Worm (Caenorhabditis elegans) whole organism, L4 larva: ENCODE measurements around the gene Y69H2.17.
A peak's percentile ranks its signal among the peaks of the same experiment; 100 is the strongest.

Experiments
- D1046.2 ChIP-seq: fragments of 200-800 bp; sonication (Bioruptor generic); IDR thresholded peaks from 2 replicates; pipeline ENCODE4 v1.3.6; 2022; ENCODE audit warnings: missing genetic modification characterization, missing compliant biosample characterization
- F10B5.3 ChIP-seq: sonication (generic microtip); optimal IDR thresholded peaks from 2 replicates; lab custom pipeline; 2016; ENCODE audit warnings: mild to moderate bottlenecking, missing genetic modification characterization, missing compliant biosample characterization
- F26F4.8 ChIP-seq: fragments of 200-800 bp; sonication (Bioruptor generic); conservative IDR thresholded peaks from 2 replicates; pipeline ENCODE4 v1.3.6; 2022; ENCODE audit warnings: missing genetic modification characterization, missing compliant biosample characterization
- F37D6.2 ChIP-seq: sonication (generic microtip); optimal IDR thresholded peaks from 2 replicates; lab custom pipeline; 2016; ENCODE audit warnings: mild to moderate bottlenecking, missing genetic modification characterization, missing compliant biosample characterization
- F44E2.7 ChIP-seq: fragments of 200-800 bp; sonication (Bioruptor generic); IDR thresholded peaks from 2 replicates; pipeline ENCODE4 v2.1.2; 2022; ENCODE audit warnings: missing genetic modification characterization, missing compliant biosample characterization
- T20F7.1 ChIP-seq: fragments of 200-800 bp; sonication (Bioruptor generic); optimal IDR thresholded peaks from 2 replicates; lab custom pipeline; 2018; ENCODE audit warnings: mild to moderate bottlenecking, missing genetic modification characterization, missing compliant biosample characterization
- aha-1 ChIP-seq: fragments of 150-350 bp; peaks from one replicate; lab custom pipeline; 2014; ENCODE audit warnings: missing biosample characterization, missing genetic modification characterization
- arid-1 ChIP-seq: fragments of 200-800 bp; sonication (Bioruptor generic); conservative IDR thresholded peaks from 2 replicates; pipeline ENCODE4 v1.3.6; 2022; ENCODE audit warnings: missing genetic modification reagents, missing genetic modification characterization, missing compliant biosample characterization
- ceh-28 ChIP-seq: fragments of 150-350 bp; optimal IDR thresholded peaks from 2 replicates; lab custom pipeline; 2014; ENCODE audit warnings: missing biosample characterization, missing genetic modification reagents, missing genetic modification characterization
- ceh-44 ChIP-seq: fragments of 200-800 bp; sonication (Bioruptor generic); IDR thresholded peaks from 2 replicates; pipeline ENCODE4 v1.3.6; 2022; ENCODE audit warnings: missing genetic modification reagents, missing genetic modification characterization, missing compliant biosample characterization
- ceh-82 ChIP-seq: sonication (generic microtip); optimal IDR thresholded peaks from 2 replicates; lab custom pipeline; 2017; ENCODE audit warnings: missing biosample characterization, missing genetic modification characterization
- daf-12 ChIP-seq: fragments of 150-350 bp; optimal IDR thresholded peaks from 2 replicates; lab custom pipeline; 2014; ENCODE audit warnings: missing biosample characterization, missing genetic modification reagents, missing genetic modification characterization
- daf-16 ChIP-seq, 3 experiments: sonication (generic microtip); optimal IDR thresholded peaks; 2 replicates each; lab custom pipeline; 2016 to 2017; ENCODE audit warnings: missing genetic modification characterization in 3 of 3, missing genetic modification reagents in 3 of 3, mild to moderate bottlenecking in 2 of 3, missing compliant biosample characterization in 2 of 3, missing biosample characterization in 1 of 3, moderate library complexity in 1 of 3
- daf-19 ChIP-seq: fragments of 200-800 bp; sonication (Bioruptor generic); conservative IDR thresholded peaks from 2 replicates; pipeline ENCODE4 v1.3.6; 2022; ENCODE audit warnings: missing genetic modification characterization, missing compliant biosample characterization
- dmd-6 ChIP-seq: fragments of 200-800 bp; sonication (Bioruptor generic); IDR thresholded peaks from 2 replicates; pipeline ENCODE4 v1.3.6; 2022; ENCODE audit warnings: missing genetic modification reagents, missing genetic modification characterization, missing compliant biosample characterization
- dmd-8 ChIP-seq: fragments of 200-800 bp; sonication (Bioruptor generic); IDR thresholded peaks from 2 replicates; pipeline ENCODE4 v1.3.6; 2022; ENCODE audit warnings: missing genetic modification characterization, missing compliant biosample characterization
- dpl-1 ChIP-seq: fragments of 150-350 bp; optimal IDR thresholded peaks from 2 replicates; lab custom pipeline; 2014; ENCODE audit warnings: missing biosample characterization, missing genetic modification reagents, missing genetic modification characterization
- duxl-1 ChIP-seq: sonication (generic microtip); optimal IDR thresholded peaks from 2 replicates; lab custom pipeline; 2016; ENCODE audit warnings: mild to moderate bottlenecking, missing genetic modification characterization, moderate library complexity, missing compliant biosample characterization; ENCODE audit not compliant: poor library complexity
- hif-1 ChIP-seq, 2 experiments: sonication (generic microtip); optimal IDR thresholded peaks; 2 replicates each; lab custom pipeline; 2016 to 2017; ENCODE audit warnings: missing compliant biosample characterization in 2 of 2, missing genetic modification characterization in 2 of 2, missing genetic modification reagents in 2 of 2, missing genotype in 2 of 2, mild to moderate bottlenecking in 1 of 2
- hlh-30 ChIP-seq: sonication (generic microtip); optimal IDR thresholded peaks from 2 replicates; lab custom pipeline; 2017; ENCODE audit warnings: antibody characterized with exemption, mild to moderate bottlenecking, missing genetic modification characterization, missing compliant biosample characterization; ENCODE audit not compliant: insufficient read depth
- lim-7 ChIP-seq: fragments of 200-800 bp; sonication (Bioruptor generic); IDR thresholded peaks from 2 replicates; pipeline ENCODE4 v1.3.6; 2022; ENCODE audit warnings: missing genetic modification characterization, missing compliant biosample characterization
- lin-15B ChIP-seq: fragments of 150-350 bp; sonication (generic microtip); optimal IDR thresholded peaks from 3 replicates; lab custom pipeline; 2014; ENCODE audit warnings: missing biosample characterization, missing genetic modification characterization
- lin-29 ChIP-seq: fragments of 200-800 bp; sonication (Bioruptor generic); IDR thresholded peaks from 2 replicates; pipeline ENCODE4 v1.3.6; 2022; ENCODE audit warnings: missing genetic modification reagents, missing genetic modification characterization, missing compliant biosample characterization
- lin-38 ChIP-seq: fragments of 200-800 bp; sonication (Bioruptor generic); IDR thresholded peaks from 2 replicates; pipeline ENCODE4 v1.3.6; 2022; ENCODE audit warnings: missing genetic modification reagents, missing genetic modification characterization, missing compliant biosample characterization
- madf-5 ChIP-seq, 2 experiments: fragments of 200-800 bp; sonication (Bioruptor generic); IDR thresholded peaks; 2 replicates each; pipeline ENCODE4 v1.3.6; 2022; ENCODE audit warnings: missing compliant biosample characterization in 2 of 2, missing genetic modification characterization in 2 of 2
- mdl-1 ChIP-seq, 2 experiments: fragments of 150-350 bp in 1 of 2; sonication (generic microtip) in 1 of 2; optimal IDR thresholded peaks; 2 replicates each; lab custom pipeline; 2014 to 2017; ENCODE audit warnings: missing biosample characterization in 2 of 2, missing genetic modification characterization in 2 of 2
- nhr-11 ChIP-seq: fragments of 150-350 bp; optimal IDR thresholded peaks from 2 replicates; lab custom pipeline; 2014; ENCODE audit warnings: missing biosample characterization, missing genetic modification characterization
- nhr-25 ChIP-seq: sonication (generic microtip); optimal IDR thresholded peaks from 2 replicates; lab custom pipeline; 2017; ENCODE audit warnings: missing genetic modification characterization, mild to moderate bottlenecking, missing compliant biosample characterization, antibody characterized with exemption, moderate library complexity, borderline replicate concordance; ENCODE audit not compliant: insufficient read depth
- nhr-28 ChIP-seq: fragments of 150-350 bp; optimal IDR thresholded peaks from 2 replicates; lab custom pipeline; 2014; ENCODE audit warnings: missing biosample characterization, missing genetic modification characterization
- saeg-2 ChIP-seq: fragments of 200-800 bp; sonication (Bioruptor generic); IDR thresholded peaks from 2 replicates; pipeline ENCODE4 v1.3.6; 2022; ENCODE audit warnings: missing genetic modification reagents, missing genetic modification characterization, missing compliant biosample characterization
- spr-3 ChIP-seq: fragments of 200-800 bp; sonication (Bioruptor generic); optimal IDR thresholded peaks from 2 replicates; lab custom pipeline; 2018; ENCODE audit warnings: mild to moderate bottlenecking, missing genetic modification characterization, missing compliant biosample characterization
- tra-1 ChIP-seq: fragments of 200-800 bp; sonication (Bioruptor generic); IDR thresholded peaks from 2 replicates; pipeline ENCODE4 v1.3.6; 2022; ENCODE audit warnings: missing genetic modification reagents, missing genetic modification characterization, missing compliant biosample characterization
- unc-39 ChIP-seq: sonication (generic microtip); optimal IDR thresholded peaks from 2 replicates; lab custom pipeline; 2017; ENCODE audit warnings: missing biosample characterization, missing genetic modification characterization
- unc-62 ChIP-seq, 3 experiments: fragments of 150-350 bp in 1 of 3; sonication (generic microtip); optimal IDR thresholded peaks in 2 of 3; peaks in 1 of 3; 1 replicate in 1 of 3; 2 replicates in 2 of 3; lab custom pipeline; 2014 to 2017; ENCODE audit warnings: missing biosample characterization in 3 of 3, missing genetic modification characterization in 3 of 3, missing genetic modification reagents in 3 of 3, missing genotype in 1 of 3
- zip-11 ChIP-seq: fragments of 200-800 bp; sonication (Bioruptor generic); IDR thresholded peaks from 2 replicates; pipeline ENCODE4 v1.3.6; 2022; ENCODE audit warnings: missing genetic modification characterization, missing compliant biosample characterization
- zip-2 ChIP-seq: fragments of 150-350 bp; optimal IDR thresholded peaks from 2 replicates; lab custom pipeline; 2014; ENCODE audit warnings: missing biosample characterization, missing genetic modification characterization
- ztf-11 ChIP-seq: fragments of 150-350 bp; optimal IDR thresholded peaks from 2 replicates; lab custom pipeline; 2014; ENCODE audit warnings: missing biosample characterization, missing genetic modification characterization

The Y69H2.17 gene

ce11 chrV:18705319-18706062, 20.8 kb downstream of the Y69H2.17 start (continued):
- no peak for TF ChIP-seq ceh-28
- TF ChIP-seq, all 104 proteins: peak for 9

ce11 chrV:18706063-18706620, 21.4 kb downstream of the Y69H2.17 start, which contains the start of gene Y17D7C.1:
Gene Y17D7C.1, plus strand, starts transcription at chrV:18706570.
- TF ChIP-seq dmd-8 (GFP tag; lab: Robert Waterston, UW) (peak; percentile 3; the same call in 1 of the 2 replicates), lin-15B (tag; lab: Kevin White, UChicago) (no peak), unc-62 (GFP tag; optimal IDR thresholded peaks at IDR 0.05 in 1 of 2; lab: Kevin White, UChicago) (peak in 1 of 2 experiments; percentile 4), unc-62 (tag; optimal IDR thresholded peaks at IDR 0.05; lab: Kevin White, UChicago) (no peak), aha-1 (tag; lab: Kevin White, UChicago) (peak; percentile 94)

ce11 chrV:18708015-18708414, 23.3 kb downstream of the Y69H2.17 start:
- TF ChIP-seq aha-1 (tag; lab: Kevin White, UChicago) = peak; percentile 83
- no peak for TF ChIP-seq nhr-11 (tag; lab: Kevin White, UChicago)
- no peak for TF ChIP-seq dmd-8 (GFP tag; lab: Robert Waterston, UW)
- 0 out of 2 replicates have a peak, but pooled peaks have one; percentile 49 for TF ChIP-seq F26F4.8 (GFP tag; lab: Robert Waterston, UW)
- TF ChIP-seq ceh-82 (tag; lab: Kevin White, UChicago) = no peak
- TF ChIP-seq nhr-25 (tag; lab: Kevin White, UChicago) = no peak
- TF ChIP-seq lim-7 (GFP tag; lab: Robert Waterston, UW) = no peak
- no peak for TF ChIP-seq tra-1
- TF ChIP-seq zip-11 (GFP tag; lab: Robert Waterston, UW) = no peak
- TF ChIP-seq F44E2.7 = 0 out of 2 replicates have a peak, but pooled peaks have one; percentile 4
- 0 out of 4 replicates have a peak, but pooled peaks of 1 of the 2 experiments have one; percentile 19 for TF ChIP-seq madf-5 (GFP tag; IDR thresholded peaks at IDR 0.05; lab: Robert Waterston, UW)
- TF ChIP-seq nhr-28 (tag; lab: Kevin White, UChicago) = no peak

ce11 chrV:18709203-18709860, 24.6 kb downstream of the Y69H2.17 start, which contains the start of gene Y17D7C.6:
Gene Y17D7C.6, plus strand, starts transcription at chrV:18709810.
- TF ChIP-seq F10B5.3 (tag; lab: Kevin White, UChicago) (no peak), madf-5 (GFP tag; IDR thresholded peaks at IDR 0.05; lab: Robert Waterston, UW) (0 out of 4 replicates have a peak, but pooled peaks of 1 of the 2 experiments have one; percentile 75), zip-11 (GFP tag; lab: Robert Waterston, UW) (no peak), hlh-30 (tag; lab: Kevin White, UChicago) (no peak), ceh-44 (GFP tag; lab: Robert Waterston, UW) (no peak), lin-38 (no peak), daf-12 (tag; lab: Kevin White, UChicago) (no peak), saeg-2 (0 out of 2 replicates have a peak, but pooled peaks have one; percentile 30), dpl-1 (GFP tag; lab: Kevin White, UChicago) (no peak)

- TF ChIP-seq D1046.2 (GFP tag; lab: Robert Waterston, UW) = peak; percentile 54; the same call in 1 of the 2 replicates
- TF ChIP-seq spr-3 (GFP tag; lab: Kevin White, UChicago) = no peak
- TF ChIP-seq unc-62 (GFP tag; optimal IDR thresholded peaks at IDR 0.05 in 1 of 2; lab: Kevin White, UChicago) = peak in 1 of 2 experiments; percentile 20
- TF ChIP-seq unc-62 (tag; optimal IDR thresholded peaks at IDR 0.05; lab: Kevin White, UChicago) = no peak
- TF ChIP-seq lin-29 = 0 out of 2 replicates have a peak, but pooled peaks have one; percentile 12
- TF ChIP-seq F37D6.2 (tag; lab: Kevin White, UChicago) = peak; percentile 40
- TF ChIP-seq zip-2 (tag; lab: Kevin White, UChicago) = peak; percentile 32
- no peak for TF ChIP-seq T20F7.1
- TF ChIP-seq dmd-6 (GFP tag; lab: Robert Waterston, UW) = no peak
- no peak for TF ChIP-seq ztf-11 (tag; lab: Kevin White, UChicago)
- TF ChIP-seq duxl-1 (tag; lab: Kevin White, UChicago) = peak; percentile 77
- no peak for TF ChIP-seq hif-1 (tag; optimal IDR thresholded peaks at IDR 0.05; lab: Kevin White, UChicago)
- TF ChIP-seq nhr-11 (tag; lab: Kevin White, UChicago) = no peak
- TF ChIP-seq arid-1 = no peak
- no peak for TF ChIP-seq daf-19 (GFP tag; lab: Robert Waterston, UW)
- TF ChIP-seq unc-39 (tag; lab: Kevin White, UChicago) = no peak
- TF ChIP-seq aha-1 (tag; lab: Kevin White, UChicago) = peak; percentile 39
- TF ChIP-seq daf-16 (GFP tag; optimal IDR thresholded peaks at IDR 0.05; lab: Kevin White, UChicago) = peak in 1 of 2 experiments; percentile 13
- TF ChIP-seq daf-16 (tag; optimal IDR thresholded peaks at IDR 0.05; lab: Kevin White, UChicago) = peak; percentile 11
- no peak for TF ChIP-seq mdl-1 (tag; optimal IDR thresholded peaks at IDR 0.05; lab: Kevin White, UChicago)
Observed at ce11 chrV:18710045-18710490, 25.3 kb downstream of the Y69H2.17 start.
